Fruit fly (Drosophila melanogaster): ENCODE results near the gene CG43707.

dm6 chr2L:3804641-3805273 lies 47.7 kb downstream of the CG43707 start:
- TF ChIP-seq CG12605 (GFP tag; IDR thresholded peaks at IDR 0.05) (peak; percentile 99), CG10348 (GFP tag; IDR thresholded peaks at IDR 0.05) (peak; percentile 97), EcR (GFP tag; optimal IDR thresholded peaks at IDR 0.05) (peak; percentile 81), CG8159 (tag; optimal IDR thresholded peaks at IDR 0.05) (peak; percentile 99), CG14655 (GFP tag; optimal IDR thresholded peaks at IDR 0.05) (peak; percentile 100), rn (GFP tag; IDR thresholded peaks at IDR 0.05) (peak; percentile 98), CG34367 (tag; optimal IDR thresholded peaks at IDR 0.05) (peak; percentile 100), CG9948 (tag; optimal IDR thresholded peaks at IDR 0.05) (peak; percentile 100)

Measured in whole organism, pupa.